Worm (Caenorhabditis elegans) whole organism, midembryonic: ENCODE data around the gene cuc-1.

ENCODE experiments used
- T22C8.4 ChIP-seq: fragments of 200-800 bp; sonication (Bioruptor generic); IDR thresholded peaks from 2 replicates; pipeline ENCODE4 v1.3.6; 2022; ENCODE audit warnings: missing genetic modification characterization, missing compliant biosample characterization
- cog-1 ChIP-seq: sonication (generic microtip); optimal IDR thresholded peaks from 2 replicates; lab custom pipeline; 2016; ENCODE audit warnings: missing genetic modification characterization, missing compliant biosample characterization
- flt-1 ChIP-seq: fragments of 200-800 bp; sonication (Bioruptor generic); IDR thresholded peaks from 2 replicates; pipeline ENCODE4 v1.3.6; 2022; ENCODE audit warnings: missing genetic modification characterization, missing compliant biosample characterization
- klf-2 ChIP-seq: fragments of 200-800 bp; sonication (Bioruptor generic); conservative IDR thresholded peaks from 2 replicates; pipeline ENCODE4 v1.3.6; 2022; ENCODE audit warnings: missing genetic modification reagents, missing genetic modification characterization, missing compliant biosample characterization
- med-1 ChIP-seq: sonication (generic microtip); optimal IDR thresholded peaks from 2 replicates; lab custom pipeline; 2017; ENCODE audit warnings: missing genetic modification characterization, mild to moderate bottlenecking, missing compliant biosample characterization, antibody characterized with exemption, missing genetic modification reagents; ENCODE audit not compliant: insufficient read depth
- ref-1 ChIP-seq: fragments of 200-800 bp; sonication (Bioruptor generic); conservative IDR thresholded peaks from 2 replicates; pipeline ENCODE4 v1.3.6; 2022; ENCODE audit warnings: missing genetic modification reagents, missing genetic modification characterization, missing compliant biosample characterization
- tab-1 ChIP-seq: fragments of 200-800 bp; sonication (Bioruptor generic); IDR thresholded peaks from 2 replicates; pipeline ENCODE4 v1.3.6; 2022; ENCODE audit warnings: missing genetic modification characterization, missing compliant biosample characterization
- ztf-23 ChIP-seq: fragments of 200-800 bp; sonication (Bioruptor generic); IDR thresholded peaks from 2 replicates; pipeline ENCODE4 v1.3.6; 2022; ENCODE audit warnings: missing genetic modification reagents, missing genetic modification characterization, missing compliant biosample characterization
- ztf-29 ChIP-seq: fragments of 200-800 bp; sonication (Bioruptor generic); IDR thresholded peaks from 2 replicates; pipeline ENCODE4 v1.3.6; 2022; ENCODE audit warnings: missing genetic modification reagents, missing genetic modification characterization, missing compliant biosample characterization

cuc-1 gene

ce11 chrIII:7860885-7861284, at the start of gene cuc-1:
Gene cuc-1 (minus strand): TSS chrIII:7860985.
- TF ChIP-seq ref-1 (GFP tag; lab: Robert Waterston, UW), result no peak
- TF ChIP-seq med-1, result no peak
- no peak for TF ChIP-seq klf-2
- TF ChIP-seq ztf-23, result no peak
- no peak for TF ChIP-seq tab-1 (GFP tag; lab: Robert Waterston, UW)
- no peak for TF ChIP-seq ztf-29 (GFP tag; lab: Robert Waterston, UW)
- TF ChIP-seq flt-1 (GFP tag; lab: Robert Waterston, UW), result no peak
- TF ChIP-seq cog-1, result no peak
- TF ChIP-seq T22C8.4 (GFP tag; lab: Robert Waterston, UW), result no peak

ce11 chrIII:7909263-7909662, 48.5 kb upstream of the cuc-1 start, which contains the start of gene ZK688.1:
Gene ZK688.1 (plus strand): TSS chrIII:7909563.
- TF ChIP-seq klf-2 (no peak), tab-1 (GFP tag; lab: Robert Waterston, UW) (no peak)

- TF ChIP-seq klf-2 (no peak), ztf-23 (no peak), ref-1 (GFP tag; lab: Robert Waterston, UW) (no peak), tab-1 (GFP tag; lab: Robert Waterston, UW) (no peak), cog-1 (no peak), ztf-29 (GFP tag; lab: Robert Waterston, UW) (no peak)
Measured at ce11 chrIII:7907515-7907914, 46.7 kb upstream of the cuc-1 start, which contains the start of gene pcp-5. Gene pcp-5 (minus strand): TSS chrIII:7907615.

ce11 chrIII:7903427-7903826, 42.6 kb upstream of the cuc-1 start:
- TF ChIP-seq med-1, result no peak
- no peak for TF ChIP-seq flt-1 (GFP tag; lab: Robert Waterston, UW)
- no peak for TF ChIP-seq ztf-29 (GFP tag; lab: Robert Waterston, UW)
- TF ChIP-seq ztf-23, result no peak
- TF ChIP-seq T22C8.4 (GFP tag; lab: Robert Waterston, UW), result no peak
- TF ChIP-seq cog-1, result no peak
- no peak for TF ChIP-seq tab-1 (GFP tag; lab: Robert Waterston, UW)
- no peak for TF ChIP-seq ref-1 (GFP tag; lab: Robert Waterston, UW)
- no peak for TF ChIP-seq klf-2

ce11 chrIII:7900733-7901132, 39.9 kb upstream of the cuc-1 start, which contains the start of gene best-24:
Gene best-24 (plus strand): TSS chrIII:7901033.
- TF ChIP-seq flt-1 (GFP tag; lab: Robert Waterston, UW) (no peak), cog-1 (no peak), klf-2 (no peak), ztf-23 (no peak), tab-1 (GFP tag; lab: Robert Waterston, UW) (no peak), T22C8.4 (GFP tag; lab: Robert Waterston, UW) (no peak), ztf-29 (GFP tag; lab: Robert Waterston, UW) (no peak), med-1 (no peak)

ce11 chrIII:7897733-7898132, 36.9 kb upstream of the cuc-1 start:
- TF ChIP-seq cog-1, result no peak
- no peak for TF ChIP-seq med-1
- no peak for TF ChIP-seq ref-1 (GFP tag; lab: Robert Waterston, UW)
- TF ChIP-seq ztf-23, result no peak
- no peak for TF ChIP-seq flt-1 (GFP tag; lab: Robert Waterston, UW)
- TF ChIP-seq klf-2, result no peak
- no peak for TF ChIP-seq T22C8.4 (GFP tag; lab: Robert Waterston, UW)
- TF ChIP-seq tab-1 (GFP tag; lab: Robert Waterston, UW), result no peak
- no peak for TF ChIP-seq ztf-29 (GFP tag; lab: Robert Waterston, UW)

ce11 chrIII:7896925-7897324, 36.1 kb upstream of the cuc-1 start, which contains the start of gene ZK688.10:
Gene ZK688.10 (minus strand): TSS chrIII:7897025.
- no peak for TF ChIP-seq T22C8.4 (GFP tag; lab: Robert Waterston, UW)
- TF ChIP-seq ref-1 (GFP tag; lab: Robert Waterston, UW), result no peak
- no peak for TF ChIP-seq klf-2
- TF ChIP-seq ztf-29 (GFP tag; lab: Robert Waterston, UW), result no peak
- no peak for TF ChIP-seq med-1
- TF ChIP-seq cog-1, result no peak
- no peak for TF ChIP-seq tab-1 (GFP tag; lab: Robert Waterston, UW)
- TF ChIP-seq ztf-23, result no peak
- no peak for TF ChIP-seq flt-1 (GFP tag; lab: Robert Waterston, UW)

- TF ChIP-seq ztf-23 (no peak), med-1 (no peak), T22C8.4 (GFP tag; lab: Robert Waterston, UW) (no peak), tab-1 (GFP tag; lab: Robert Waterston, UW) (no peak), cog-1 (no peak), ztf-29 (GFP tag; lab: Robert Waterston, UW) (no peak), ref-1 (GFP tag; lab: Robert Waterston, UW) (no peak), klf-2 (no peak)
Measured at ce11 chrIII:7894724-7895123, 33.9 kb upstream of the cuc-1 start, which contains the start of gene ZK688.4. Gene ZK688.4 (plus strand): TSS chrIII:7895024.

- no peak for TF ChIP-seq flt-1 (GFP tag; lab: Robert Waterston, UW)
- TF ChIP-seq klf-2, result no peak
- no peak for TF ChIP-seq ztf-29 (GFP tag; lab: Robert Waterston, UW)
- no peak for TF ChIP-seq cog-1
- TF ChIP-seq med-1, result no peak
- no peak for TF ChIP-seq T22C8.4 (GFP tag; lab: Robert Waterston, UW)
- TF ChIP-seq ref-1 (GFP tag; lab: Robert Waterston, UW), result no peak
- TF ChIP-seq tab-1 (GFP tag; lab: Robert Waterston, UW), result no peak
- TF ChIP-seq ztf-23, result no peak
Measured at ce11 chrIII:7893224-7893623, 32.4 kb upstream of the cuc-1 start.

ce11 chrIII:7892333-7892732, 31.5 kb upstream of the cuc-1 start:
- no peak for TF ChIP-seq med-1
- no peak for TF ChIP-seq cog-1
- no peak for TF ChIP-seq ztf-23
- no peak for TF ChIP-seq ztf-29 (GFP tag; lab: Robert Waterston, UW)
- no peak for TF ChIP-seq flt-1 (GFP tag; lab: Robert Waterston, UW)
- TF ChIP-seq T22C8.4 (GFP tag; lab: Robert Waterston, UW), result no peak
- TF ChIP-seq tab-1 (GFP tag; lab: Robert Waterston, UW), result no peak
- TF ChIP-seq ref-1 (GFP tag; lab: Robert Waterston, UW), result no peak
- TF ChIP-seq klf-2, result no peak
